Fruit fly (Drosophila melanogaster): ENCODE results near the gene CG9988.

The CG9988 gene

dm6 chr3R:28631753-28632152 lies 4.5 kb upstream of the CG9988 start (continued):
- no peak for TF ChIP-seq CG30020 (tag; optimal IDR thresholded peaks at IDR 0.05)
- TF ChIP-seq CG18011 (GFP tag; optimal IDR thresholded peaks at IDR 0.05) = no peak
- peak; percentile 28 for TF ChIP-seq nerfin-1 (tag; optimal IDR thresholded peaks at IDR 0.05)
- no peak for TF ChIP-seq sr (GFP tag; IDR thresholded peaks at IDR 0.05)
- TF ChIP-seq CG13424 (tag; optimal IDR thresholded peaks at IDR 0.05) = peak; percentile 9
- no peak for TF ChIP-seq Dip2 (GFP tag; IDR thresholded peaks at IDR 0.05)
- TF ChIP-seq CG6854 (GFP tag; optimal IDR thresholded peaks at IDR 0.05) = no peak
- no peak for TF ChIP-seq CG18619 (GFP tag; optimal IDR thresholded peaks at IDR 0.05)
- TF ChIP-seq nau (GFP tag; optimal IDR thresholded peaks at IDR 0.05) = peak; percentile 26
- no peak for TF ChIP-seq shn (GFP tag; optimal IDR thresholded peaks at IDR 0.05)
- no peak for TF ChIP-seq tup (GFP tag; optimal IDR thresholded peaks at IDR 0.05)
- peak; percentile 16 for TF ChIP-seq Mes4 (GFP tag; optimal IDR thresholded peaks at IDR 0.05)
- no peak for TF ChIP-seq kni (GFP tag; optimal IDR thresholded peaks at IDR 0.05)
- peak; percentile 62 for TF ChIP-seq btn (GFP tag; optimal IDR thresholded peaks at IDR 0.05)
- no peak for TF ChIP-seq Rx (GFP tag; IDR thresholded peaks at IDR 0.05)
- no peak for TF ChIP-seq tna (GFP tag; IDR thresholded peaks at IDR 0.05; ENCODE audit: partially characterized antibody)
- TF ChIP-seq BEAF-32 (GFP tag; optimal IDR thresholded peaks at IDR 0.05) = no peak
- TF ChIP-seq HLH54F (GFP tag; optimal IDR thresholded peaks at IDR 0.05) = peak; percentile 16
- peak; percentile 61 for TF ChIP-seq Aef1 (GFP tag; IDR thresholded peaks at IDR 0.05)
- peak; percentile 56 for TF ChIP-seq Meics (GFP tag; optimal IDR thresholded peaks at IDR 0.05)
- TF ChIP-seq CG34224 (GFP tag; IDR thresholded peaks at IDR 0.05; ENCODE audit: partially characterized antibody) = no peak
- TF ChIP-seq ab (GFP tag; optimal IDR thresholded peaks at IDR 0.05) = no peak
- peak; percentile 46 for TF ChIP-seq slou (GFP tag; optimal IDR thresholded peaks at IDR 0.05)
- no peak for TF ChIP-seq Adf1 (GFP tag; IDR thresholded peaks at IDR 0.05)
- no peak for TF ChIP-seq z (GFP tag; IDR thresholded peaks at IDR 0.05)
- no peak for TF ChIP-seq CG33557 (GFP tag; optimal IDR thresholded peaks at IDR 0.05)
- TF ChIP-seq Doc2 (GFP tag; IDR thresholded peaks at IDR 0.05) = no peak
- TF ChIP-seq CG12299 (tag; optimal IDR thresholded peaks at IDR 0.05) = no peak
- TF ChIP-seq onecut (GFP tag; IDR thresholded peaks at IDR 0.05) = peak; percentile 50; the same call in 1 of the 2 replicates
- no peak for TF ChIP-seq CG2129 (GFP tag; IDR thresholded peaks at IDR 0.05; ENCODE audit: partially characterized antibody)
- peak; percentile 6 for TF ChIP-seq CG17385 (GFP tag; optimal IDR thresholded peaks at IDR 0.05)
- TF ChIP-seq NK7.1 (GFP tag; optimal IDR thresholded peaks at IDR 0.05) = no peak
- peak; percentile 35 for TF ChIP-seq tap (tag; optimal IDR thresholded peaks at IDR 0.05)
- TF ChIP-seq rib (GFP tag; IDR thresholded peaks at IDR 0.05) = no peak
- peak; percentile 9 for TF ChIP-seq scrt (GFP tag; optimal IDR thresholded peaks at IDR 0.05)
- TF ChIP-seq H2.0 (GFP tag; IDR thresholded peaks at IDR 0.05) = peak; percentile 55
- peak; percentile 60 for TF ChIP-seq CG30403 (GFP tag; optimal IDR thresholded peaks at IDR 0.05)
- no peak for TF ChIP-seq jigr1 (GFP tag; IDR thresholded peaks at IDR 0.05)
- peak; percentile 46 for TF ChIP-seq trem (tag; optimal IDR thresholded peaks at IDR 0.05)
- TF ChIP-seq lola (GFP tag; optimal IDR thresholded peaks at IDR 0.05) = peak in 1 of 3 experiments; percentile 13
- no peak for TF ChIP-seq CG12942 (GFP tag; optimal IDR thresholded peaks at IDR 0.05)
- no peak for TF ChIP-seq run (tag; optimal IDR thresholded peaks at IDR 0.05)
- TF ChIP-seq psq (GFP tag; optimal IDR thresholded peaks at IDR 0.05) = no peak
- no peak for TF ChIP-seq C15 (GFP tag; IDR thresholded peaks at IDR 0.05)
- TF ChIP-seq CG8281 (tag; optimal IDR thresholded peaks at IDR 0.05) = no peak
- TF ChIP-seq sens-2 (GFP tag; IDR thresholded peaks at IDR 0.05) = no peak
- TF ChIP-seq az2 (GFP tag; optimal IDR thresholded peaks at IDR 0.05) = peak; percentile 20
- peak; percentile 46 for TF ChIP-seq mam (GFP tag; optimal IDR thresholded peaks at IDR 0.05)
- TF ChIP-seq lilli (GFP tag; optimal IDR thresholded peaks at IDR 0.05) = peak; percentile 55
- TF ChIP-seq phol (tag; optimal IDR thresholded peaks at IDR 0.05) = peak; percentile 64
- peak; percentile 59 for TF ChIP-seq CG17328 (GFP tag; IDR thresholded peaks at IDR 0.05)

Data from whole organism, embryonic.